Fruit fly (Drosophila melanogaster): ENCODE results near the gene CG4592.

Gene CG4592

DNA sequence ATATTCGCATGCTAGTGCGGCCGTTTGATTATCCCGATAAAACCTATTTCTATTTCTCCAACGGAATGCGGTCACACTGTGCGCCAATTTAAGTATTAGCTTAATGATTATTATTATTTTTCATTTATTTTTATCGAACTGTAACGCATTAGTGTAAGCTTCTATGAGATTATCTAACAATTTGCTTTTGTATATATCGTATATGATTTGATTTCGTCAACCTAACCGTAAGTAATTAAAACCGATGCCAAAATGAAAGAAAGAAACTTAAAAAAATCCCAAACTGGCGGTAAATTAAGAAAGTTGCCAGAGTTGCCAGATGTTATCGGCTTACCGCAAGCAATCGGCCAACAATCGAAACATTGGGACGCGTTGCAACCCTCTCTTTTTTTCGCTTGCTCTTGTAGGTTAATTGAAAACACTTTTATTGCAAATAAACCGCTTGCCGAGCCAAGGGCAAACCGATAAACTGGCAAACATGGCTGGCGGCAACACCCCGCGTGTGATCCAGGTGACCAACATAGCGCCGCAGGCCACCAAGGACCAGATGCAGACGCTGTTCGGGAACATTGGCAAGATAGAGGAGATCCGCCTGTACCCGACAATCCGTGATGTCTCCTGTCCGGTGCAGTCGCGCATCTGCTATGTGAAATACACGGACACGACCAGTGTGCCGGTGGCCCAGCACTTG, 8.7 kb upstream of the CG4592 start, which contains the start of the genes Etl1 and Srp54 (continued):
- TF ChIP-seq CG10147 (GFP tag; optimal IDR thresholded peaks at IDR 0.05) (no peak), odd (GFP tag; optimal IDR thresholded peaks at IDR 0.05) (no peak), aop (GFP tag; IDR thresholded peaks at IDR 0.05) (no peak), CG14710 (tag; optimal IDR thresholded peaks at IDR 0.05) (peak; percentile 72), CG12104 (GFP tag; optimal IDR thresholded peaks at IDR 0.05) (no peak), CG15514 (GFP tag; optimal IDR thresholded peaks at IDR 0.05) (peak; percentile 62), Fer3 (tag; optimal IDR thresholded peaks at IDR 0.05) (no peak), tll (GFP tag; optimal IDR thresholded peaks at IDR 0.05) (no peak), CG2712 (tag; optimal IDR thresholded peaks at IDR 0.05) (peak; percentile 25), nmo (GFP tag; optimal IDR thresholded peaks at IDR 0.05) (peak; percentile 42), lola (GFP tag; optimal IDR thresholded peaks at IDR 0.05) (no peak), pum (GFP tag; optimal IDR thresholded peaks at IDR 0.05) (no peak), CG11398 (GFP tag; optimal IDR thresholded peaks at IDR 0.05) (no peak), CG16815 (GFP tag; optimal IDR thresholded peaks at IDR 0.05) (no peak), CG10543 (GFP tag; optimal IDR thresholded peaks at IDR 0.05) (no peak), CG9609 (GFP tag; optimal IDR thresholded peaks at IDR 0.05) (no peak), CG15479 (GFP tag; optimal IDR thresholded peaks at IDR 0.05) (no peak), CG1832 (GFP tag; optimal IDR thresholded peaks at IDR 0.05) (no peak), dpn (GFP tag; optimal IDR thresholded peaks at IDR 0.05) (no peak), CG15011 (GFP tag; optimal IDR thresholded peaks at IDR 0.05) (no peak), ac (GFP tag; optimal IDR thresholded peaks at IDR 0.05) (no peak), Bgb (GFP tag; IDR thresholded peaks at IDR 0.05; ENCODE audit: partially characterized antibody) (no peak), p53 (GFP tag; optimal IDR thresholded peaks at IDR 0.05) (no peak), tx (GFP tag; optimal IDR thresholded peaks at IDR 0.05) (no peak), zen2 (GFP tag; IDR thresholded peaks at IDR 0.05; ENCODE audit: partially characterized antibody) (no peak), Lhr (GFP tag; optimal IDR thresholded peaks at IDR 0.05) (peak; percentile 26), gt (GFP tag; IDR thresholded peaks at IDR 0.05) (no peak), mam (GFP tag; optimal IDR thresholded peaks at IDR 0.05) (no peak), CG2678 (tag; optimal IDR thresholded peaks at IDR 0.05) (peak; percentile 7), fd64A (GFP tag; optimal IDR thresholded peaks at IDR 0.05) (no peak), CG4328 (GFP tag; optimal IDR thresholded peaks at IDR 0.05) (no peak), CG34422 (GFP tag; IDR thresholded peaks at IDR 0.05) (0 out of 3 replicates have a peak, but pooled peaks have one; percentile 25), da (GFP tag; optimal IDR thresholded peaks at IDR 0.05) (no peak), btn (GFP tag; optimal IDR thresholded peaks at IDR 0.05) (no peak), B-H1 (GFP tag; IDR thresholded peaks at IDR 0.05) (no peak), Atf3 (GFP tag; optimal IDR thresholded peaks at IDR 0.05) (no peak), CG8290 (GFP tag; optimal IDR thresholded peaks at IDR 0.05) (peak; percentile 10), CG8290 (tag; optimal IDR thresholded peaks at IDR 0.05) (no peak), CG42726 (GFP tag; IDR thresholded peaks at IDR 0.05; ENCODE audit: partially characterized antibody) (no peak), eve (GFP tag; optimal IDR thresholded peaks at IDR 0.05) (no peak), H2.0 (GFP tag; IDR thresholded peaks at IDR 0.05) (no peak), kay (GFP tag; optimal IDR thresholded peaks at IDR 0.05) (no peak), Hr78 (GFP tag; optimal IDR thresholded peaks at IDR 0.05) (no peak), her (GFP tag; optimal IDR thresholded peaks at IDR 0.05) (no peak), NC2β (GFP tag; optimal IDR thresholded peaks at IDR 0.05) (no peak), lmd (GFP tag; IDR thresholded peaks at IDR 0.05) (no peak), CG2889 (GFP tag; IDR thresholded peaks at IDR 0.05) (no peak), hbn (GFP tag; IDR thresholded peaks at IDR 0.05; ENCODE audit: partially characterized antibody) (no peak), CG3847 (GFP tag; IDR thresholded peaks at IDR 0.05) (peak; percentile 39; the same call in 1 of the 2 replicates), CG11696 (GFP tag; IDR thresholded peaks at IDR 0.05) (no peak)
